Worm (Caenorhabditis elegans) whole organism, L4 larva: Measurements from ENCODE around the gene ref-1.

ENCODE experiments used
- F37D6.2 ChIP-seq: sonication (generic microtip); optimal IDR thresholded peaks from 2 replicates; lab custom pipeline; 2016; ENCODE audit warnings: mild to moderate bottlenecking, missing genetic modification characterization, missing compliant biosample characterization
- T26A8.4 ChIP-seq: fragments of 200-800 bp; sonication (Bioruptor generic); IDR thresholded peaks from 2 replicates; pipeline ENCODE4 v1.3.6; 2022; ENCODE audit warnings: missing genetic modification characterization, missing compliant biosample characterization
- Y105C5A.15 ChIP-seq: fragments of 200-800 bp; sonication (Bioruptor generic); IDR thresholded peaks from 2 replicates; pipeline ENCODE4 v1.3.6; 2022; ENCODE audit warnings: missing genetic modification characterization, missing compliant biosample characterization
- ZK337.2 ChIP-seq: fragments of 200-800 bp; sonication (Bioruptor generic); IDR thresholded peaks from 2 replicates; pipeline ENCODE4 v1.3.6; 2022; ENCODE audit warnings: missing genetic modification reagents, missing genetic modification characterization, missing compliant biosample characterization
- arid-1 ChIP-seq: fragments of 200-800 bp; sonication (Bioruptor generic); conservative IDR thresholded peaks from 2 replicates; pipeline ENCODE4 v1.3.6; 2022; ENCODE audit warnings: missing genetic modification reagents, missing genetic modification characterization, missing compliant biosample characterization
- attf-4 ChIP-seq: sonication (generic microtip); optimal IDR thresholded peaks from 3 replicates; lab custom pipeline; 2017; ENCODE audit warnings: missing biosample characterization, missing genetic modification characterization
- ceh-28 ChIP-seq: fragments of 150-350 bp; optimal IDR thresholded peaks from 2 replicates; lab custom pipeline; 2014; ENCODE audit warnings: missing biosample characterization, missing genetic modification reagents, missing genetic modification characterization
- ceh-44 ChIP-seq: fragments of 200-800 bp; sonication (Bioruptor generic); IDR thresholded peaks from 2 replicates; pipeline ENCODE4 v1.3.6; 2022; ENCODE audit warnings: missing genetic modification reagents, missing genetic modification characterization, missing compliant biosample characterization
- ceh-62 ChIP-seq: sonication (generic microtip); optimal IDR thresholded peaks from 2 replicates; lab custom pipeline; 2017; ENCODE audit warnings: missing biosample characterization, missing genetic modification characterization
- ceh-82 ChIP-seq: sonication (generic microtip); optimal IDR thresholded peaks from 2 replicates; lab custom pipeline; 2017; ENCODE audit warnings: missing biosample characterization, missing genetic modification characterization
- ces-1 ChIP-seq: fragments of 150-350 bp; sonication (generic microtip); optimal IDR thresholded peaks from 4 replicates; lab custom pipeline; 2014; ENCODE audit warnings: missing biosample characterization, missing genetic modification reagents, missing genetic modification characterization
- cey-2 ChIP-seq: sonication (generic microtip); optimal IDR thresholded peaks from 3 replicates; lab custom pipeline; 2017; ENCODE audit warnings: missing genetic modification characterization, mild to moderate bottlenecking, missing compliant biosample characterization, antibody characterized with exemption, borderline replicate concordance; ENCODE audit not compliant: insufficient read depth
- daf-12 ChIP-seq: fragments of 150-350 bp; optimal IDR thresholded peaks from 2 replicates; lab custom pipeline; 2014; ENCODE audit warnings: missing biosample characterization, missing genetic modification reagents, missing genetic modification characterization
- daf-16 ChIP-seq, 3 experiments: sonication (generic microtip); optimal IDR thresholded peaks; 2 replicates each; lab custom pipeline; 2016 to 2017; ENCODE audit warnings: missing genetic modification characterization in 3 of 3, missing genetic modification reagents in 3 of 3, mild to moderate bottlenecking in 2 of 3, missing compliant biosample characterization in 2 of 3, missing biosample characterization in 1 of 3, moderate library complexity in 1 of 3
- daf-8 ChIP-seq: fragments of 200-800 bp; sonication (Bioruptor generic); IDR thresholded peaks from 2 replicates; pipeline ENCODE4 v1.3.6; 2022; ENCODE audit warnings: missing genetic modification characterization, missing compliant biosample characterization
- dmd-8 ChIP-seq: fragments of 200-800 bp; sonication (Bioruptor generic); IDR thresholded peaks from 2 replicates; pipeline ENCODE4 v1.3.6; 2022; ENCODE audit warnings: missing genetic modification characterization, missing compliant biosample characterization
- dmd-9 ChIP-seq: fragments of 200-800 bp; sonication (Bioruptor generic); IDR thresholded peaks from 2 replicates; pipeline ENCODE4 v1.3.6; 2022; ENCODE audit warnings: missing genetic modification reagents, missing genetic modification characterization, missing compliant biosample characterization
- duxl-1 ChIP-seq: sonication (generic microtip); optimal IDR thresholded peaks from 2 replicates; lab custom pipeline; 2016; ENCODE audit warnings: mild to moderate bottlenecking, missing genetic modification characterization, moderate library complexity, missing compliant biosample characterization; ENCODE audit not compliant: poor library complexity
- fkh-10 ChIP-seq: fragments of 150-350 bp; optimal IDR thresholded peaks from 2 replicates; lab custom pipeline; 2014; ENCODE audit warnings: missing biosample characterization, missing genetic modification reagents, missing genetic modification characterization
- fos-1 ChIP-seq: fragments of 150-350 bp; optimal IDR thresholded peaks from 2 replicates; lab custom pipeline; 2014; ENCODE audit warnings: missing biosample characterization, missing genetic modification characterization
- gei-8 ChIP-seq: fragments of 200-800 bp; sonication (Bioruptor generic); optimal IDR thresholded peaks from 2 replicates; lab custom pipeline; 2018; ENCODE audit warnings: mild to moderate bottlenecking, missing genetic modification characterization, missing compliant biosample characterization
- hlh-11 ChIP-seq: fragments of 200-800 bp; sonication (Bioruptor generic); optimal IDR thresholded peaks from 2 replicates; lab custom pipeline; 2018; ENCODE audit warnings: mild to moderate bottlenecking, missing genetic modification characterization, missing compliant biosample characterization
- hlh-30 ChIP-seq: sonication (generic microtip); optimal IDR thresholded peaks from 2 replicates; lab custom pipeline; 2017; ENCODE audit warnings: antibody characterized with exemption, mild to moderate bottlenecking, missing genetic modification characterization, missing compliant biosample characterization; ENCODE audit not compliant: insufficient read depth
- lin-13 ChIP-seq: fragments of 150-350 bp; optimal IDR thresholded peaks from 2 replicates; lab custom pipeline; 2014; ENCODE audit warnings: missing biosample characterization, missing genetic modification reagents, missing genetic modification characterization
- lin-29 ChIP-seq: fragments of 200-800 bp; sonication (Bioruptor generic); IDR thresholded peaks from 2 replicates; pipeline ENCODE4 v1.3.6; 2022; ENCODE audit warnings: missing genetic modification reagents, missing genetic modification characterization, missing compliant biosample characterization
- lsy-2 ChIP-seq, 2 experiments: fragments of 150-350 bp in 1 of 2; sonication (generic microtip) in 1 of 2; optimal IDR thresholded peaks; 2 replicates each; lab custom pipeline; 2014 to 2017; ENCODE audit warnings: missing biosample characterization in 2 of 2, missing genetic modification characterization in 2 of 2
- madf-9 ChIP-seq: fragments of 200-800 bp; sonication (Bioruptor generic); conservative IDR thresholded peaks from 2 replicates; pipeline ENCODE4 v1.3.6; 2022; ENCODE audit warnings: missing genetic modification reagents, missing genetic modification characterization, missing compliant biosample characterization
- mdt-29 ChIP-seq: fragments of 200-800 bp; sonication (Bioruptor generic); IDR thresholded peaks from 2 replicates; pipeline ENCODE4 v1.3.6; 2022; ENCODE audit warnings: missing genetic modification reagents, missing genetic modification characterization, missing compliant biosample characterization
- nhr-11 ChIP-seq: fragments of 150-350 bp; optimal IDR thresholded peaks from 2 replicates; lab custom pipeline; 2014; ENCODE audit warnings: missing biosample characterization, missing genetic modification characterization
- nhr-111 ChIP-seq: fragments of 200-800 bp; sonication (Bioruptor generic); optimal IDR thresholded peaks from 2 replicates; lab custom pipeline; 2018; ENCODE audit warnings: mild to moderate bottlenecking, missing genetic modification characterization, missing compliant biosample characterization
- nhr-25 ChIP-seq: sonication (generic microtip); optimal IDR thresholded peaks from 2 replicates; lab custom pipeline; 2017; ENCODE audit warnings: missing genetic modification characterization, mild to moderate bottlenecking, missing compliant biosample characterization, antibody characterized with exemption, moderate library complexity, borderline replicate concordance; ENCODE audit not compliant: insufficient read depth
- nhr-41 ChIP-seq: fragments of 200-800 bp; sonication (Bioruptor generic); IDR thresholded peaks from 2 replicates; pipeline ENCODE4 v1.3.6; 2022; ENCODE audit warnings: missing genetic modification reagents, missing genetic modification characterization, missing compliant biosample characterization
- nhr-6 ChIP-seq: fragments of 150-350 bp; optimal IDR thresholded peaks from 2 replicates; lab custom pipeline; 2014; ENCODE audit warnings: missing biosample characterization, missing genetic modification characterization
- pha-4 ChIP-seq, 2 experiments: fragments of 150-350 bp in 1 of 2; fragments of 200-800 bp in 1 of 2; sonication (Bioruptor generic) in 1 of 2; IDR thresholded peaks in 1 of 2; optimal IDR thresholded peaks in 1 of 2; 2 replicates each; pipeline versions ENCODE4 v1.3.6 to Lab custom; 2014 to 2022; ENCODE audit warnings: missing genetic modification characterization in 2 of 2, missing genetic modification reagents in 2 of 2, missing biosample characterization in 1 of 2, missing compliant biosample characterization in 1 of 2
- php-3 ChIP-seq: fragments of 200-800 bp; sonication (Bioruptor generic); IDR thresholded peaks from 2 replicates; pipeline ENCODE4 v1.3.6; 2022; ENCODE audit warnings: missing genetic modification reagents, missing genetic modification characterization, missing compliant biosample characterization
- rbr-2 ChIP-seq: sonication (generic microtip); optimal IDR thresholded peaks from 2 replicates; lab custom pipeline; 2016; ENCODE audit warnings: missing genotype, missing genetic modification characterization, missing compliant biosample characterization
- saeg-2 ChIP-seq: fragments of 200-800 bp; sonication (Bioruptor generic); IDR thresholded peaks from 2 replicates; pipeline ENCODE4 v1.3.6; 2022; ENCODE audit warnings: missing genetic modification reagents, missing genetic modification characterization, missing compliant biosample characterization
- sdz-12 ChIP-seq: fragments of 200-800 bp; sonication (Bioruptor generic); optimal IDR thresholded peaks from 2 replicates; lab custom pipeline; 2018; ENCODE audit warnings: mild to moderate bottlenecking, missing genetic modification characterization, missing compliant biosample characterization
- set-16 ChIP-seq: fragments of 200-800 bp; sonication (Bioruptor generic); IDR thresholded peaks from 2 replicates; pipeline ENCODE4 v1.3.6; 2022; ENCODE audit warnings: missing genetic modification reagents, missing genetic modification characterization, missing compliant biosample characterization
- skn-1 ChIP-seq: fragments of 150-350 bp; optimal IDR thresholded peaks from 2 replicates; lab custom pipeline; 2014; ENCODE audit warnings: missing biosample characterization, missing genetic modification characterization
- snpc-1.2 ChIP-seq: fragments of 200-800 bp; sonication (Bioruptor generic); IDR thresholded peaks from 2 replicates; pipeline ENCODE4 v1.3.6; 2022; ENCODE audit warnings: missing genetic modification reagents, missing genetic modification characterization, missing compliant biosample characterization
- snpc-4 ChIP-seq: fragments of 150-350 bp; optimal IDR thresholded peaks from 2 replicates; lab custom pipeline; 2014; ENCODE audit warnings: missing biosample characterization, missing genetic modification characterization
- tra-1 ChIP-seq: fragments of 200-800 bp; sonication (Bioruptor generic); IDR thresholded peaks from 2 replicates; pipeline ENCODE4 v1.3.6; 2022; ENCODE audit warnings: missing genetic modification reagents, missing genetic modification characterization, missing compliant biosample characterization
- unc-130 ChIP-seq: sonication (generic microtip); optimal IDR thresholded peaks from 2 replicates; lab custom pipeline; 2016; ENCODE audit warnings: missing genetic modification reagents, missing genetic modification characterization, missing compliant biosample characterization
- unc-39 ChIP-seq: sonication (generic microtip); optimal IDR thresholded peaks from 2 replicates; lab custom pipeline; 2017; ENCODE audit warnings: missing biosample characterization, missing genetic modification characterization
- unc-62 ChIP-seq, 3 experiments: fragments of 150-350 bp in 1 of 3; sonication (generic microtip); optimal IDR thresholded peaks in 2 of 3; peaks in 1 of 3; 1 replicate in 1 of 3; 2 replicates in 2 of 3; lab custom pipeline; 2014 to 2017; ENCODE audit warnings: missing biosample characterization in 3 of 3, missing genetic modification characterization in 3 of 3, missing genetic modification reagents in 3 of 3, missing genotype in 1 of 3
- zag-1 ChIP-seq: fragments of 150-350 bp; optimal IDR thresholded peaks from 2 replicates; lab custom pipeline; 2014; ENCODE audit warnings: missing biosample characterization, missing genetic modification characterization
- zfp-3 ChIP-seq: fragments of 200-800 bp; sonication (Bioruptor generic); conservative IDR thresholded peaks from 2 replicates; pipeline ENCODE4 v1.3.6; 2022; ENCODE audit warnings: missing genetic modification reagents, missing genetic modification characterization, missing compliant biosample characterization

Gene ref-1

DNA sequence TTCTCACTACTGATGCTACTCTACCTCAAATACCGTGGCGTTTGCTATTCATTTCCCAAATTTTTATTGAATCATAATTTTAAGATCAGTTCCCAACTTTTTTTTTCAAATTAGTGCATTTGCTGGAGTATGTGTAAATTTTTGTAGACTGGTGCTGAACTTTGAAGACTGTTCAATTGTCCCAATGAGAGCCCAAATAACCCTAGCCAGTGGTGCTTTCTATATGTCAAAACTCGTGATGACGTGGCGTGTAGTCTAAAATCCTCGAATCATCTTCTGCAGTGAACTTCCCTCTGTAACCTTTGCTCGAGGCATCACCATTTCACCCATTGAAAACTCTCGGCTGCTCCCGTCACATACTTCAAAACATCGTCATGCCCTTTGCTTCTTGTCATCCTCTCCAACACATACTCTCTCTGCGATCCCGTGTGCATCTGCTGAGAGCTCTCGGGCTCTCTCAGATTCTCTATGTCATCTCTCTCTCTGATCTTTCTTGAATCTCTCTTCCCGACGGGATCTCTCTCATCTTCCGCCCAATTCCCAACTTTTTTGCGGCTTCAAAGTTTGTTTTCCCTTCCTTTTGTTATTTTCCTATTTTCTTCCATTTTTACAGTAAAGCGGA is 13.7 kb upstream of the ref-1 start:
- TF ChIP-seq lsy-2 (tag; optimal IDR thresholded peaks at IDR 0.05; lab: Kevin White, UChicago) (no peak), nhr-41 (GFP tag; lab: Robert Waterston, UW) (no peak), nhr-111 (no peak), nhr-11 (tag; lab: Kevin White, UChicago) (peak; percentile 60), ceh-28 (tag; lab: Kevin White, UChicago) (no peak), set-16 (GFP tag; lab: Robert Waterston, UW) (no peak), saeg-2 (GFP tag; lab: Robert Waterston, UW) (no peak), lin-29 (GFP tag; lab: Robert Waterston, UW) (no peak), sdz-12 (GFP tag; lab: Kevin White, UChicago) (no peak), daf-16 (GFP tag; optimal IDR thresholded peaks at IDR 0.05; lab: Kevin White, UChicago) (no peak), daf-16 (tag; optimal IDR thresholded peaks at IDR 0.05; lab: Kevin White, UChicago) (no peak), Y105C5A.15 (GFP tag; lab: Robert Waterston, UW) (no peak), daf-8 (GFP tag; lab: Robert Waterston, UW) (no peak), mdt-29 (no peak), skn-1 (tag; lab: Kevin White, UChicago) (no peak), gei-8 (GFP tag; lab: Kevin White, UChicago) (no peak), nhr-6 (tag; lab: Kevin White, UChicago) (no peak), fos-1 (tag; lab: Kevin White, UChicago) (no peak), unc-62 (GFP tag; optimal IDR thresholded peaks at IDR 0.05 in 1 of 2; lab: Kevin White, UChicago) (peak in 1 of 2 experiments; percentile 94), unc-62 (tag; optimal IDR thresholded peaks at IDR 0.05; lab: Kevin White, UChicago) (no peak), hlh-11 (tag; lab: Kevin White, UChicago) (peak; percentile 34), hlh-30 (peak; percentile 19), lin-13 (GFP tag; lab: Kevin White, UChicago) (no peak), ces-1 (GFP tag; lab: Kevin White, UChicago) (no peak), snpc-1.2 (GFP tag; lab: Robert Waterston, UW) (no peak), pha-4 (GFP tag; IDR thresholded peaks at IDR 0.05; lab: Robert Waterston, UW) (no peak), pha-4 (tag; optimal IDR thresholded peaks at IDR 0.05; lab: Kevin White, UChicago) (no peak), ZK337.2 (GFP tag; lab: Robert Waterston, UW) (no peak), unc-39 (tag; lab: Kevin White, UChicago) (no peak), daf-12 (tag; lab: Kevin White, UChicago) (no peak), ceh-62 (no peak), attf-4 (tag; lab: Kevin White, UChicago) (no peak), F37D6.2 (tag; lab: Kevin White, UChicago) (no peak), ceh-82 (tag; lab: Kevin White, UChicago) (no peak), zag-1 (tag; lab: Kevin White, UChicago) (no peak), tra-1 (GFP tag; lab: Robert Waterston, UW) (no peak), fkh-10 (GFP tag; lab: Kevin White, UChicago) (no peak)

DNA sequence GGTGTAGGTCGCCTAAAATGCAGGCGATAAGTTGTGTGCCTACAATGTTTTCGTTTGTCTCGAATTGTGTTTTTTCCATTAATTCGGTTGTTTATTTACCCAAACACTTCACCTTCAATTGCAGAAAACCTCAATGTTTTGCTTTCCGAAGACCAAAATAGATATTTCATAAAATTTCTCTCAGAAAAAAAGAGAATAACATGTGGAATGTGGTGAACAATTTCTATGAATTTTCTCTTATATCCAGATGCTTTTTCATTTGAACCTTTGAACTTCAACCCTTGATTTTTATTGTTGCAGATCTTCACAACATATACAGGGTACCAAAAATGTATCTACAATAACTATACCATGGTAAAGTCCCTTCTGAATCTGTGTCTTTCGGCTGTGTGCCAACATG is 11.8 kb upstream of the ref-1 start, which contains the start of gene T01E8.1:
T01E8.1 (plus strand) TSS at position 301 of the 400 bp plus-strand sequence.
- TF ChIP-seq ceh-62 (no peak), zfp-3 (GFP tag; lab: Robert Waterston, UW) (no peak), duxl-1 (tag; lab: Kevin White, UChicago) (no peak), snpc-4 (tag; lab: Kevin White, UChicago) (no peak), T26A8.4 (GFP tag; lab: Robert Waterston, UW) (no peak), dmd-9 (GFP tag; lab: Robert Waterston, UW) (no peak), unc-130 (no peak), arid-1 (no peak), rbr-2 (tag; lab: Kevin White, UChicago) (no peak), daf-12 (tag; lab: Kevin White, UChicago) (no peak), nhr-25 (no peak), ceh-44 (GFP tag; lab: Robert Waterston, UW) (no peak), dmd-8 (GFP tag; lab: Robert Waterston, UW) (no peak), madf-9 (GFP tag; lab: Robert Waterston, UW) (no peak), ces-1 (GFP tag; lab: Kevin White, UChicago) (no peak), cey-2 (tag; lab: Kevin White, UChicago) (no peak), php-3 (no peak)
- TF ChIP-seq, all 104 proteins: peak for 0
